Worm (Caenorhabditis elegans) whole organism, midembryonic: Measurements from ENCODE around the gene col-69.

Source experiments
- cog-1 ChIP-seq: sonication (generic microtip); optimal IDR thresholded peaks from 2 replicates; lab custom pipeline; 2016; ENCODE audit warnings: missing genetic modification characterization, missing compliant biosample characterization
- klf-2 ChIP-seq: fragments of 200-800 bp; sonication (Bioruptor generic); conservative IDR thresholded peaks from 2 replicates; pipeline ENCODE4 v1.3.6; 2022; ENCODE audit warnings: missing genetic modification reagents, missing genetic modification characterization, missing compliant biosample characterization

DNA sequence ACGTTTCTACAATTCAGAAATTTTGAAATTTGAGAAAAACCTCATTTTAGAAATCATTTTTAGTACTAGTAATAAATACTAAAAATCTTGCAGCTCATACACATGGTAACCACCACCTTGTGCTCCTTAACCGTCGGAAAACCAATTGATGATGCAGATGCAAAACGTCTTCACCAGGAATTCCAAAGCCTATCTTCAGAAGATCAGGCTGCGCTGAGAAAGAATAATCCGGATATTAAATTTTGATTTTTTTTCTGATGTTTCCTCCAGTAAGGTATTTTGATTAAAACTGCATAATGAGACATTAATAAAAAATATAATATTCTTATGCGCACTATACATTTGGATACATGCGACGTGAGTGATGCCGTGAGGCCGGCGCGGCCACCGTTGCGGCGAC lies 15.2 kb upstream of the col-69 start:
- TF ChIP-seq cog-1 (no peak), klf-2 (GFP tag; lab: Robert Waterston, UW) (no peak)
